Fruit fly (Drosophila melanogaster): ENCODE results near the gene B9d1.

Gene B9d1

DNA sequence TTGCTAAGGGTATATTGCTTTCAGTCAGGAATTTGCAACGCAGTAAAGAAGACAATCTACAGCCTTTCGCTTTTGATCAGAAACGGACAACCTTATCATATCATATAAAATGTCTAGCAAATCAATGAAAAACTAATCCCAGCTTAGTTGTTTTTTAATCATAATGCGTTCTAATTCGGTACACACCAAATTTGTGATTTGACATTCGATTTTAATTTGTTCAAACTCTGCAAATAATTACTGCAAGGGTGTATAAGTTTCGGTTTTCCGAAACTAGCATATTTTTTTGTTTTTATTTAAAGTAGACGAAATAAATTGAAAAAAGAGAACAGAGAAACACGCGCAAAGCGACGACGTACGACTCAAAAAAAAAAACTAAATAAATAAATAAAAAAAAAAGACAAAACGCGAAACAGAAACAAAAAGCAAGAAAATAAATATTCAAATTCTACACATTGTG is 8.9 kb upstream of the B9d1 start (continued):
- no peak for TF ChIP-seq bowl (GFP tag; IDR thresholded peaks at IDR 0.05)
- TF ChIP-seq Mrtf (GFP tag; IDR thresholded peaks at IDR 0.05), result 0 out of 3 replicates have a peak, but pooled peaks have one; percentile 45
- no peak for TF ChIP-seq tll (GFP tag; optimal IDR thresholded peaks at IDR 0.05)
- TF ChIP-seq CG3163 (GFP tag; optimal IDR thresholded peaks at IDR 0.05), result no peak
- peak; percentile 8 for TF ChIP-seq CG4820 (GFP tag; optimal IDR thresholded peaks at IDR 0.05)
- TF ChIP-seq fd96Cb (tag; optimal IDR thresholded peaks at IDR 0.05), result peak; percentile 27
- TF ChIP-seq sima (GFP tag; optimal IDR thresholded peaks at IDR 0.05), result no peak
- TF ChIP-seq CG11093 (GFP tag; IDR thresholded peaks at IDR 0.05), result no peak
- no peak for TF ChIP-seq h (optimal IDR thresholded peaks at IDR 0.05)
- peak; percentile 9 for TF ChIP-seq CG10654 (GFP tag; optimal IDR thresholded peaks at IDR 0.05)
- TF ChIP-seq emc (GFP tag; optimal IDR thresholded peaks at IDR 0.05), result peak; percentile 8
- TF ChIP-seq Dp (GFP tag; optimal IDR thresholded peaks at IDR 0.05), result no peak
- no peak for TF ChIP-seq CG14050 (GFP tag; IDR thresholded peaks at IDR 0.05)
- peak; percentile 89 for TF ChIP-seq Med (GFP tag)
- TF ChIP-seq CG17361 (GFP tag; IDR thresholded peaks at IDR 0.05), result peak; percentile 62; the same call in 2 of the 3 replicates
- TF ChIP-seq CG32532 (GFP tag; IDR thresholded peaks at IDR 0.05), result peak; percentile 69
- no peak for TF ChIP-seq Asciz (GFP tag; optimal IDR thresholded peaks at IDR 0.05)
- TF ChIP-seq HmgD (GFP tag; optimal IDR thresholded peaks at IDR 0.05), result no peak
- peak; percentile 25 for TF ChIP-seq Antp (GFP tag; optimal IDR thresholded peaks at IDR 0.05)
- no peak for TF ChIP-seq CG33557 (GFP tag; optimal IDR thresholded peaks at IDR 0.05)
- TF ChIP-seq chinmo (GFP tag; IDR thresholded peaks at IDR 0.05; ENCODE audit: partially characterized antibody), result no peak
- TF ChIP-seq CG8478 (optimal IDR thresholded peaks at IDR 0.05), result no peak
- TF ChIP-seq tio (GFP tag; optimal IDR thresholded peaks at IDR 0.05), result peak; percentile 35
- TF ChIP-seq CG6791 (GFP tag; IDR thresholded peaks at IDR 0.05; ENCODE audit: partially characterized antibody), result no peak
- peak; percentile 30 for TF ChIP-seq Deaf1 (tag; optimal IDR thresholded peaks at IDR 0.05)
- TF ChIP-seq CG13775 (GFP tag; optimal IDR thresholded peaks at IDR 0.05), result peak; percentile 34
- peak; percentile 53 for TF ChIP-seq CG9817 (tag; optimal IDR thresholded peaks at IDR 0.05)
- TF ChIP-seq mirr (GFP tag; optimal IDR thresholded peaks at IDR 0.05), result no peak
- TF ChIP-seq wdn (GFP tag; IDR thresholded peaks at IDR 0.05), result peak; percentile 39; the same call in 1 of the 2 replicates
- TF ChIP-seq CG34224 (GFP tag; IDR thresholded peaks at IDR 0.05; ENCODE audit: partially characterized antibody), result no peak
- no peak for TF ChIP-seq CG13287 (GFP tag; IDR thresholded peaks at IDR 0.05; ENCODE audit: partially characterized antibody)
- TF ChIP-seq fd3F (GFP tag; optimal IDR thresholded peaks at IDR 0.05), result peak; percentile 65
- no peak for TF ChIP-seq cad (GFP tag; optimal IDR thresholded peaks at IDR 0.05)
- TF ChIP-seq pho (GFP tag; optimal IDR thresholded peaks at IDR 0.05), result peak; percentile 32
- no peak for TF ChIP-seq ATbp (GFP tag; optimal IDR thresholded peaks at IDR 0.05)
- peak; percentile 50 for TF ChIP-seq CG7556 (GFP tag; optimal IDR thresholded peaks at IDR 0.05)
- no peak for TF ChIP-seq fru (optimal IDR thresholded peaks at IDR 0.05)
- TF ChIP-seq CG4282 (GFP tag; optimal IDR thresholded peaks at IDR 0.05), result peak; percentile 44
- peak; percentile 8 for TF ChIP-seq disco-r (GFP tag; optimal IDR thresholded peaks at IDR 0.05)
- no peak for TF ChIP-seq amos (GFP tag; IDR thresholded peaks at IDR 0.05; ENCODE audit: partially characterized antibody)
- peak; percentile 12 for TF ChIP-seq CG16863 (GFP tag; optimal IDR thresholded peaks at IDR 0.05)
- no peak for TF ChIP-seq CG3065 (GFP tag; optimal IDR thresholded peaks at IDR 0.05)
- peak; percentile 3 for TF ChIP-seq maf-S (GFP tag; optimal IDR thresholded peaks at IDR 0.05)
- TF ChIP-seq dm (GFP tag; optimal IDR thresholded peaks at IDR 0.05), result no peak
- TF ChIP-seq odd (GFP tag; optimal IDR thresholded peaks at IDR 0.05), result no peak
- peak; percentile 43 for TF ChIP-seq nmo (GFP tag; optimal IDR thresholded peaks at IDR 0.05)
- no peak for TF ChIP-seq GATAe (GFP tag; conservative IDR thresholded peaks at IDR 0.05)
- TF ChIP-seq CG2678 (tag; optimal IDR thresholded peaks at IDR 0.05), result peak; percentile 77
- TF ChIP-seq dmrt99B (tag; optimal IDR thresholded peaks at IDR 0.05), result peak; percentile 46
- TF ChIP-seq CG12236 (GFP tag; optimal IDR thresholded peaks at IDR 0.05), result no peak
- peak; percentile 16 for TF ChIP-seq CG3995 (GFP tag; optimal IDR thresholded peaks at IDR 0.05)
- TF ChIP-seq CG13894 (tag; optimal IDR thresholded peaks at IDR 0.05), result no peak
